Worm (Caenorhabditis elegans) whole organism, midembryonic: Measurements from ENCODE around the gene R01H2.1.

Experiments
- T22C8.4 ChIP-seq: fragments of 200-800 bp; sonication (Bioruptor generic); IDR thresholded peaks from 2 replicates; pipeline ENCODE4 v1.3.6; 2022; ENCODE audit warnings: missing genetic modification characterization, missing compliant biosample characterization
- cog-1 ChIP-seq: sonication (generic microtip); optimal IDR thresholded peaks from 2 replicates; lab custom pipeline; 2016; ENCODE audit warnings: missing genetic modification characterization, missing compliant biosample characterization
- flt-1 ChIP-seq: fragments of 200-800 bp; sonication (Bioruptor generic); IDR thresholded peaks from 2 replicates; pipeline ENCODE4 v1.3.6; 2022; ENCODE audit warnings: missing genetic modification characterization, missing compliant biosample characterization
- klf-2 ChIP-seq: fragments of 200-800 bp; sonication (Bioruptor generic); conservative IDR thresholded peaks from 2 replicates; pipeline ENCODE4 v1.3.6; 2022; ENCODE audit warnings: missing genetic modification reagents, missing genetic modification characterization, missing compliant biosample characterization
- med-1 ChIP-seq: sonication (generic microtip); optimal IDR thresholded peaks from 2 replicates; lab custom pipeline; 2017; ENCODE audit warnings: missing genetic modification characterization, mild to moderate bottlenecking, missing compliant biosample characterization, antibody characterized with exemption, missing genetic modification reagents; ENCODE audit not compliant: insufficient read depth
- ref-1 ChIP-seq: fragments of 200-800 bp; sonication (Bioruptor generic); conservative IDR thresholded peaks from 2 replicates; pipeline ENCODE4 v1.3.6; 2022; ENCODE audit warnings: missing genetic modification reagents, missing genetic modification characterization, missing compliant biosample characterization
- tab-1 ChIP-seq: fragments of 200-800 bp; sonication (Bioruptor generic); IDR thresholded peaks from 2 replicates; pipeline ENCODE4 v1.3.6; 2022; ENCODE audit warnings: missing genetic modification characterization, missing compliant biosample characterization
- ztf-23 ChIP-seq: fragments of 200-800 bp; sonication (Bioruptor generic); IDR thresholded peaks from 2 replicates; pipeline ENCODE4 v1.3.6; 2022; ENCODE audit warnings: missing genetic modification reagents, missing genetic modification characterization, missing compliant biosample characterization
- ztf-29 ChIP-seq: fragments of 200-800 bp; sonication (Bioruptor generic); IDR thresholded peaks from 2 replicates; pipeline ENCODE4 v1.3.6; 2022; ENCODE audit warnings: missing genetic modification reagents, missing genetic modification characterization, missing compliant biosample characterization

Gene R01H2.1

ce11 chrIII:7062580-7062979, at the start of gene R01H2.1:
Gene R01H2.1 (plus strand): TSS chrIII:7062880.
- TF ChIP-seq ref-1 (GFP tag; lab: Robert Waterston, UW) (no peak), ztf-23 (GFP tag; lab: Robert Waterston, UW) (no peak), tab-1 (GFP tag; lab: Robert Waterston, UW) (no peak), flt-1 (GFP tag; lab: Robert Waterston, UW) (no peak), med-1 (no peak), ztf-29 (no peak), klf-2 (GFP tag; lab: Robert Waterston, UW) (no peak), cog-1 (tag; lab: Kevin White, UChicago) (no peak), T22C8.4 (GFP tag; lab: Robert Waterston, UW) (no peak)

- TF ChIP-seq ztf-23 (GFP tag; lab: Robert Waterston, UW) (no peak), tab-1 (GFP tag; lab: Robert Waterston, UW) (no peak), T22C8.4 (GFP tag; lab: Robert Waterston, UW) (no peak), flt-1 (GFP tag; lab: Robert Waterston, UW) (no peak), med-1 (no peak), klf-2 (GFP tag; lab: Robert Waterston, UW) (no peak), cog-1 (tag; lab: Kevin White, UChicago) (no peak), ref-1 (GFP tag; lab: Robert Waterston, UW) (no peak), ztf-29 (no peak)
These were observed 48.9 kb upstream of the R01H2.1 start for ce11 chrIII:7013764-7014163.

- TF ChIP-seq ztf-29 (no peak), flt-1 (GFP tag; lab: Robert Waterston, UW) (no peak), T22C8.4 (GFP tag; lab: Robert Waterston, UW) (no peak), tab-1 (GFP tag; lab: Robert Waterston, UW) (no peak), ref-1 (GFP tag; lab: Robert Waterston, UW) (no peak), klf-2 (GFP tag; lab: Robert Waterston, UW) (no peak), med-1 (no peak), cog-1 (tag; lab: Kevin White, UChicago) (no peak), ztf-23 (GFP tag; lab: Robert Waterston, UW) (no peak)
These were observed 43.0 kb upstream of the R01H2.1 start for ce11 chrIII:7019724-7020123.

- no peak for TF ChIP-seq cog-1 (tag; lab: Kevin White, UChicago)
- no peak for TF ChIP-seq ztf-29
- TF ChIP-seq klf-2 (GFP tag; lab: Robert Waterston, UW) = no peak
- TF ChIP-seq med-1 = no peak
- no peak for TF ChIP-seq T22C8.4 (GFP tag; lab: Robert Waterston, UW)
- no peak for TF ChIP-seq flt-1 (GFP tag; lab: Robert Waterston, UW)
- no peak for TF ChIP-seq tab-1 (GFP tag; lab: Robert Waterston, UW)
- TF ChIP-seq ref-1 (GFP tag; lab: Robert Waterston, UW) = no peak
These were observed 42.2 kb upstream of the R01H2.1 start, which contains the start of gene col-8 for ce11 chrIII:7020500-7020899. Gene col-8 (minus strand): TSS chrIII:7020600.

- TF ChIP-seq klf-2 (GFP tag; lab: Robert Waterston, UW) (no peak), med-1 (no peak), T22C8.4 (GFP tag; lab: Robert Waterston, UW) (no peak), flt-1 (GFP tag; lab: Robert Waterston, UW) (no peak), ztf-23 (GFP tag; lab: Robert Waterston, UW) (no peak), ref-1 (GFP tag; lab: Robert Waterston, UW) (no peak), cog-1 (tag; lab: Kevin White, UChicago) (no peak), tab-1 (GFP tag; lab: Robert Waterston, UW) (no peak), ztf-29 (no peak)
These were observed 41.5 kb upstream of the R01H2.1 start, which contains the start of gene rfl-1 for ce11 chrIII:7021156-7021637. Gene rfl-1 (plus strand): TSS chrIII:7021206.

ce11 chrIII:7025839-7026238, 36.8 kb upstream of the R01H2.1 start:
- TF ChIP-seq ref-1 (GFP tag; lab: Robert Waterston, UW) (no peak), cog-1 (tag; lab: Kevin White, UChicago) (no peak), T22C8.4 (GFP tag; lab: Robert Waterston, UW) (no peak), ztf-29 (no peak), klf-2 (GFP tag; lab: Robert Waterston, UW) (no peak), med-1 (no peak), flt-1 (GFP tag; lab: Robert Waterston, UW) (no peak; the same call in 1 of the 2 replicates), tab-1 (GFP tag; lab: Robert Waterston, UW) (no peak), ztf-23 (GFP tag; lab: Robert Waterston, UW) (no peak)

ce11 chrIII:7029105-7029504, 33.6 kb upstream of the R01H2.1 start, which contains the start of gene cyk-1:
Gene cyk-1 (minus strand): TSS chrIII:7029205.
- no peak for TF ChIP-seq cog-1 (tag; lab: Kevin White, UChicago)
- TF ChIP-seq T22C8.4 (GFP tag; lab: Robert Waterston, UW) = no peak
- no peak for TF ChIP-seq med-1
- no peak for TF ChIP-seq flt-1 (GFP tag; lab: Robert Waterston, UW)
- no peak for TF ChIP-seq ztf-23 (GFP tag; lab: Robert Waterston, UW)
- no peak for TF ChIP-seq klf-2 (GFP tag; lab: Robert Waterston, UW)

- TF ChIP-seq ztf-23 (GFP tag; lab: Robert Waterston, UW) (0 out of 2 replicates have a peak, but pooled peaks have one; percentile 11), klf-2 (GFP tag; lab: Robert Waterston, UW) (no peak), ztf-29 (peak; percentile 38; the same call in 1 of the 2 replicates), tab-1 (GFP tag; lab: Robert Waterston, UW) (peak; percentile 76; the same call in 1 of the 2 replicates), flt-1 (GFP tag; lab: Robert Waterston, UW) (peak; percentile 80), cog-1 (tag; lab: Kevin White, UChicago) (no peak), ref-1 (GFP tag; lab: Robert Waterston, UW) (0 out of 2 replicates have a peak, but pooled peaks have one; percentile 31), T22C8.4 (GFP tag; lab: Robert Waterston, UW) (peak; percentile 55; the same call in 1 of the 2 replicates)
These were observed 32.5 kb upstream of the R01H2.1 start for ce11 chrIII:7030044-7030804.

ce11 chrIII:7032070-7032469, 30.6 kb upstream of the R01H2.1 start:
- TF ChIP-seq tab-1 (GFP tag; lab: Robert Waterston, UW) (no peak), cog-1 (tag; lab: Kevin White, UChicago) (no peak)
